Worm (Caenorhabditis elegans): ENCODE data around the gene lelo-2.

lelo-2 gene

DNA sequence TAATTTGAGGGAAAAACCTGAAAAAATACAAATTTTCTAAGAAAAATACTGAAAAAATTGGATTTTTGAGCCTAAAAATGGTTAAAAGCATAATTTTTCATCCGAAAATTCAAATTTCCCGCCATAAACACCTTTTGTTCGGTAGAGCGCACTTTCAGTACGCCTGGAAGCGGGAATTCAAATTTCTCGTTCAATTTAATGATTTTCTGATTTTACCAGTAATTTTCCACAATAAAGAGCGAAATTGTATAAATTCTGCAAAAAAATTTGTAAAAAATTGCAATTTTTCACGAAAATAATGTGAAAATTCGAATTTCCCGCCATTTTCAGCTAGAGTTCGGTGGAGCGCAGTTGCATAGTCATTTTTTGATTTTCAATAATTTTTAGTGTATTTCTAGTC is 1.4 kb upstream of the lelo-2 start:
- TF ChIP-seq unc-130 (GFP tag; optimal IDR thresholded peaks at IDR 0.05) (no peak), lin-38 (GFP tag; IDR thresholded peaks at IDR 0.05) (peak; percentile 70)

DNA sequence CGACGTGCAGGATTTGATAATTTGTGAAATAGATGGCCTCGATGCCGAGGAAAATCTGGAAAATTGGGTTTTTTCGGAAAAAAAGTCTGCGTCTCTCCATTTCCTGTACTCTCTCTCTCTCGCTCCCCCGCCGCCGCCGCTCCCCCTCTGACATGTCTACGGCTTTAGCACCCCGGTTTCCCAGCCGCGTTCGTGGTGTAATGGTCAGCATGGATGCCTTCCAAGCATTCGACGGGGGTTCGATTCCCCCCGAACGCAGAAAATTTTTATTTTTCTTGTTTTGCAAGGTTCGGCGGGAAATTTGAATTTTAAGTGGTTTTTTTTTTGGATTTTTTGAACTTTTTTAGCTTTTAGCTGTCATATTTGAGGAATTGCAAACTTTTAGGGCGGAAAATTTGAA is 2.7 kb downstream of the lelo-2 start:
- TF ChIP-seq php-3 (GFP tag; IDR thresholded peaks at IDR 0.05), result peak; percentile 67; the same call in 1 of the 2 replicates
- TF ChIP-seq Y105C5A.15 (GFP tag; IDR thresholded peaks at IDR 0.05), result peak; percentile 84; the same call in 1 of the 2 replicates
- no peak for TF ChIP-seq nhr-25 (tag; optimal IDR thresholded peaks at IDR 0.05; ENCODE audit: borderline replicate concordance, insufficient read depth)
- peak; percentile 84 for TF ChIP-seq Y75B8A.6 (GFP tag; IDR thresholded peaks at IDR 0.05)
- TF ChIP-seq set-16 (GFP tag; IDR thresholded peaks at IDR 0.05), result peak; percentile 90
- TF ChIP-seq mdt-29 (GFP tag; IDR thresholded peaks at IDR 0.05), result peak; percentile 73
- TF ChIP-seq ceh-28 (tag; optimal IDR thresholded peaks at IDR 0.05), result no peak
- peak; percentile 94 for TF ChIP-seq lin-13 (GFP tag; optimal IDR thresholded peaks at IDR 0.05)
- no peak for TF ChIP-seq nhr-237 (tag; optimal IDR thresholded peaks at IDR 0.05)
- peak; percentile 69 for TF ChIP-seq spr-3 (GFP tag; optimal IDR thresholded peaks at IDR 0.05)
- peak; percentile 14 for TF ChIP-seq gei-8 (GFP tag; optimal IDR thresholded peaks at IDR 0.05)
- peak; percentile 90 for TF ChIP-seq lim-7 (GFP tag; IDR thresholded peaks at IDR 0.05)
- no peak for TF ChIP-seq nhr-10 (tag; optimal IDR thresholded peaks at IDR 0.05)
- TF ChIP-seq zip-2 (tag; optimal IDR thresholded peaks at IDR 0.05), result no peak
- peak in 1 of 2 experiments; percentile 59 for TF ChIP-seq hif-1 (tag; optimal IDR thresholded peaks at IDR 0.05)
- TF ChIP-seq ces-1 (GFP tag; optimal IDR thresholded peaks at IDR 0.05), result no peak
- TF ChIP-seq ztf-7 (tag; optimal IDR thresholded peaks at IDR 0.05), result no peak
- TF ChIP-seq attf-4 (tag; optimal IDR thresholded peaks at IDR 0.05), result no peak
- TF ChIP-seq F44E2.7 (GFP tag; IDR thresholded peaks at IDR 0.05), result 0 out of 2 replicates have a peak, but pooled peaks have one; percentile 58
- TF ChIP-seq zfp-2 (tag; optimal IDR thresholded peaks at IDR 0.05), result peak; percentile 67
- TF ChIP-seq ceh-20 (GFP tag; IDR thresholded peaks at IDR 0.05), result peak; percentile 80
- peak; percentile 43 for TF ChIP-seq F49E8.2 (tag; optimal IDR thresholded peaks at IDR 0.05; ENCODE audit: borderline replicate concordance)
- TF ChIP-seq nhr-76 (tag; optimal IDR thresholded peaks at IDR 0.05), result no peak
- TF ChIP-seq nhr-102 (tag; optimal IDR thresholded peaks at IDR 0.05), result peak; percentile 54
- TF ChIP-seq nhr-48 (tag; optimal IDR thresholded peaks at IDR 0.05), result no peak
- TF ChIP-seq ztf-11 (tag; optimal IDR thresholded peaks at IDR 0.05), result no peak
- TF ChIP-seq nhr-28 (tag; optimal IDR thresholded peaks at IDR 0.05), result no peak
- peak; percentile 91 for TF ChIP-seq hmg-1.1 (GFP tag; IDR thresholded peaks at IDR 0.05)
- TF ChIP-seq Y48G9A.11 (GFP tag; IDR thresholded peaks at IDR 0.05), result peak; percentile 86
- peak; percentile 77 for TF ChIP-seq nhr-111 (GFP tag; optimal IDR thresholded peaks at IDR 0.05)
- TF ChIP-seq saeg-2 (GFP tag; IDR thresholded peaks at IDR 0.05), result peak; percentile 82
- TF ChIP-seq jun-1 (tag; optimal IDR thresholded peaks at IDR 0.05), result no peak
- TF ChIP-seq zag-1 (tag; optimal IDR thresholded peaks at IDR 0.05), result no peak
- no peak for TF ChIP-seq lir-3 (tag; optimal IDR thresholded peaks at IDR 0.05)
- peak; percentile 82 for TF ChIP-seq T26A8.4 (GFP tag; IDR thresholded peaks at IDR 0.05)
- peak; percentile 92 for TF ChIP-seq arid-1 (GFP tag; conservative IDR thresholded peaks at IDR 0.05)
- peak; percentile 52 for TF ChIP-seq sdz-12 (GFP tag; optimal IDR thresholded peaks at IDR 0.05)
- TF ChIP-seq unc-62 (GFP tag; optimal IDR thresholded peaks at IDR 0.05 in 1 of 2), result no peak
- no peak for TF ChIP-seq unc-62 (tag; optimal IDR thresholded peaks at IDR 0.05)
- peak; percentile 56 for TF ChIP-seq fkh-10 (GFP tag; optimal IDR thresholded peaks at IDR 0.05)
- no peak for TF ChIP-seq ceh-32 (tag; optimal IDR thresholded peaks at IDR 0.05; ENCODE audit: poor library complexity)
- TF ChIP-seq hlh-11 (tag; optimal IDR thresholded peaks at IDR 0.05), result peak; percentile 52
- TF ChIP-seq nhr-42 (GFP tag; IDR thresholded peaks at IDR 0.05), result peak; percentile 70
- peak; percentile 89 for TF ChIP-seq pha-4 (GFP tag; IDR thresholded peaks at IDR 0.05)
- no peak for TF ChIP-seq pha-4 (tag; optimal IDR thresholded peaks at IDR 0.05)
- TF ChIP-seq lin-38 (GFP tag; IDR thresholded peaks at IDR 0.05), result peak; percentile 87
- TF ChIP-seq unc-39 (tag; optimal IDR thresholded peaks at IDR 0.05), result no peak
- no peak for TF ChIP-seq lin-39 (tag; optimal IDR thresholded peaks at IDR 0.05)
- TF ChIP-seq ceh-44 (GFP tag; IDR thresholded peaks at IDR 0.05), result peak; percentile 82; the same call in 1 of the 2 replicates

All from whole organism, L4 larva.